Fruit fly (Drosophila melanogaster): ENCODE measurements around the gene GCC185.

- TF ChIP-seq CG16863 (GFP tag; optimal IDR thresholded peaks at IDR 0.05) (no peak), dm (GFP tag; optimal IDR thresholded peaks at IDR 0.05) (no peak), Hr39 (optimal IDR thresholded peaks at IDR 0.05) (no peak)
Measured at dm6 chr3R:11974631-11975030, 35.9 kb upstream of the GCC185 start, which contains the start of gene Tango9.

All from whole organism, embryonic.